Worm (Caenorhabditis elegans) whole organism, mixed stage, embryonic: ENCODE data around the gene skn-1.

Experiments used
- M03D4.4 ChIP-seq: sonication (generic microtip); optimal IDR thresholded peaks from 2 replicates; lab custom pipeline; 2017; ENCODE audit warnings: mild to moderate bottlenecking, missing genetic modification characterization, missing compliant biosample characterization
- blmp-1 ChIP-seq: fragments of 150-350 bp; optimal IDR thresholded peaks from 2 replicates; lab custom pipeline; 2014; ENCODE audit warnings: missing biosample characterization, missing genetic modification characterization
- ceh-39 ChIP-seq: fragments of 150-350 bp; optimal IDR thresholded peaks from 2 replicates; lab custom pipeline; 2014; ENCODE audit warnings: missing biosample characterization, missing genetic modification characterization
- ceh-43 ChIP-seq: fragments of 200-800 bp; sonication (Bioruptor generic); optimal IDR thresholded peaks from 2 replicates; lab custom pipeline; 2018; ENCODE audit warnings: mild to moderate bottlenecking, missing genetic modification characterization, moderate library complexity, missing compliant biosample characterization
- ces-1 ChIP-seq: fragments of 150-350 bp; optimal IDR thresholded peaks from 2 replicates; lab custom pipeline; 2014; ENCODE audit warnings: missing biosample characterization, missing genetic modification reagents, missing genetic modification characterization
- cnd-1 ChIP-seq: fragments of 200-800 bp; sonication (Bioruptor generic); optimal IDR thresholded peaks from 2 replicates; lab custom pipeline; 2018; ENCODE audit warnings: mild to moderate bottlenecking, missing genetic modification characterization, missing compliant biosample characterization
- drap-1 ChIP-seq: fragments of 200-800 bp; sonication (Bioruptor generic); optimal IDR thresholded peaks from 3 replicates; lab custom pipeline; 2018; ENCODE audit warnings: mild to moderate bottlenecking, missing genetic modification characterization, missing compliant biosample characterization
- elt-1 ChIP-seq: sonication (generic microtip); optimal IDR thresholded peaks from 2 replicates; lab custom pipeline; 2017; ENCODE audit warnings: missing genetic modification characterization, mild to moderate bottlenecking, missing compliant biosample characterization, antibody characterized with exemption, moderate library complexity, borderline replicate concordance; ENCODE audit not compliant: insufficient read depth
- elt-3 ChIP-seq: fragments of 150-350 bp; optimal IDR thresholded peaks from 2 replicates; lab custom pipeline; 2014; ENCODE audit warnings: missing biosample characterization, missing genetic modification characterization
- flh-1 ChIP-seq: fragments of 200-800 bp; sonication (Bioruptor generic); optimal IDR thresholded peaks from 2 replicates; lab custom pipeline; 2018; ENCODE audit warnings: mild to moderate bottlenecking, missing genetic modification characterization, moderate library complexity, missing compliant biosample characterization
- lin-13 ChIP-seq: fragments of 150-350 bp; optimal IDR thresholded peaks from 2 replicates; lab custom pipeline; 2014; ENCODE audit warnings: missing biosample characterization, missing genetic modification characterization
- lin-32 ChIP-seq: fragments of 200-800 bp; sonication (Bioruptor generic); optimal IDR thresholded peaks from 2 replicates; lab custom pipeline; 2018; ENCODE audit warnings: mild to moderate bottlenecking, missing genetic modification characterization, missing compliant biosample characterization
- lsy-2 ChIP-seq: fragments of 150-350 bp; optimal IDR thresholded peaks from 2 replicates; lab custom pipeline; 2014; ENCODE audit warnings: missing biosample characterization, missing genetic modification characterization
- mab-5 ChIP-seq: fragments of 150-350 bp; optimal IDR thresholded peaks from 2 replicates; lab custom pipeline; 2014; ENCODE audit warnings: missing biosample characterization, missing genetic modification characterization
- mep-1 ChIP-seq: fragments of 150-350 bp; optimal IDR thresholded peaks from 2 replicates; lab custom pipeline; 2017; ENCODE audit warnings: missing biosample characterization, missing genetic modification reagents, missing genetic modification characterization, inconsistent platforms
- mls-2 ChIP-seq: sonication (generic microtip); optimal IDR thresholded peaks from 2 replicates; lab custom pipeline; 2016; ENCODE audit warnings: mild to moderate bottlenecking, missing genetic modification characterization, moderate library complexity, missing compliant biosample characterization
- nhr-12 ChIP-seq: fragments of 150-350 bp; optimal IDR thresholded peaks from 2 replicates; lab custom pipeline; 2014; ENCODE audit warnings: missing biosample characterization, missing genetic modification characterization
- nhr-2 ChIP-seq: fragments of 150-350 bp; optimal IDR thresholded peaks from 2 replicates; lab custom pipeline; 2014; ENCODE audit warnings: missing biosample characterization, missing genetic modification characterization
- nhr-237 ChIP-seq: fragments of 150-350 bp; optimal IDR thresholded peaks from 2 replicates; lab custom pipeline; 2014; ENCODE audit warnings: missing biosample characterization, missing genetic modification characterization
- pha-4 ChIP-seq: fragments of 150-350 bp; optimal IDR thresholded peaks from 2 replicates; lab custom pipeline; 2018; ENCODE audit warnings: missing biosample characterization, missing genetic modification reagents, missing genetic modification characterization
- sem-2 ChIP-seq: fragments of 200-800 bp; sonication (Bioruptor generic); optimal IDR thresholded peaks from 2 replicates; lab custom pipeline; 2018; ENCODE audit warnings: mild to moderate bottlenecking, missing genetic modification characterization, missing compliant biosample characterization
- snpc-4 ChIP-seq: fragments of 150-350 bp; optimal IDR thresholded peaks from 2 replicates; lab custom pipeline; 2014; ENCODE audit warnings: missing biosample characterization, missing genetic modification characterization
- sptf-1 ChIP-seq: sonication (generic microtip); optimal IDR thresholded peaks from 2 replicates; lab custom pipeline; 2017; ENCODE audit warnings: mild to moderate bottlenecking, missing genetic modification characterization, moderate library complexity, missing compliant biosample characterization
- tbx-8 ChIP-seq: fragments of 200-800 bp; sonication (Bioruptor generic); optimal IDR thresholded peaks from 2 replicates; lab custom pipeline; 2018; ENCODE audit warnings: mild to moderate bottlenecking, missing genetic modification characterization, moderate library complexity, missing compliant biosample characterization
- unc-120 ChIP-seq: sonication (generic microtip); optimal IDR thresholded peaks from 2 replicates; lab custom pipeline; 2017; ENCODE audit warnings: missing genetic modification characterization, missing compliant biosample characterization; ENCODE audit not compliant: poor library complexity, severe bottlenecking
- unc-39 ChIP-seq: fragments of 150-350 bp; optimal IDR thresholded peaks from 2 replicates; lab custom pipeline; 2014; ENCODE audit warnings: missing biosample characterization, missing genetic modification characterization
- unc-62 ChIP-seq: fragments of 150-350 bp; optimal IDR thresholded peaks from 2 replicates; lab custom pipeline; 2014; ENCODE audit warnings: missing biosample characterization, missing genetic modification reagents, missing genetic modification characterization
- zip-8 ChIP-seq: fragments of 150-350 bp; optimal IDR thresholded peaks from 2 replicates; lab custom pipeline; 2014; ENCODE audit warnings: missing biosample characterization, missing genetic modification characterization

skn-1 gene

ce11 chrIV:5631628-5632027 is 28.6 kb downstream of the skn-1 start, which contains the start of gene ttbk-8.2:
Gene ttbk-8.2, plus strand, starts transcription at chrIV:5631928.
- TF ChIP-seq flh-1 (GFP tag; lab: Kevin White, UChicago): no peak

- TF ChIP-seq lsy-2 (tag; lab: Kevin White, UChicago) (no peak), unc-62 (no peak), sptf-1 (tag; lab: Kevin White, UChicago) (no peak), unc-39 (tag; lab: Kevin White, UChicago) (no peak), zip-8 (tag; lab: Kevin White, UChicago) (no peak)
- TF ChIP-seq, all 35 proteins: peak for 0
Measured at ce11 chrIV:5630156-5630555, 30.0 kb downstream of the skn-1 start, which contains the start of gene srd-12. Gene srd-12, minus strand, starts transcription at chrIV:5630256.

- TF ChIP-seq ces-1 (no peak), M03D4.4 (tag; lab: Kevin White, UChicago) (no peak), pha-4 (tag; lab: Kevin White, UChicago) (no peak), ceh-43 (GFP tag; lab: Kevin White, UChicago) (no peak), nhr-237 (tag; lab: Kevin White, UChicago) (no peak), mls-2 (no peak), lin-32 (GFP tag; lab: Kevin White, UChicago) (no peak), sem-2 (GFP tag; lab: Kevin White, UChicago) (no peak), zip-8 (tag; lab: Kevin White, UChicago) (no peak), nhr-12 (tag; lab: Kevin White, UChicago) (no peak), flh-1 (GFP tag; lab: Kevin White, UChicago) (no peak), sptf-1 (tag; lab: Kevin White, UChicago) (no peak), nhr-2 (tag; lab: Kevin White, UChicago) (no peak), elt-3 (tag; lab: Kevin White, UChicago) (no peak)
Measured at ce11 chrIV:5627056-5627455, 33.1 kb downstream of the skn-1 start, which contains the start of gene srsx-14. Gene srsx-14, minus strand, starts transcription at chrIV:5627156.

ce11 chrIV:5623718-5624117 is 36.5 kb downstream of the skn-1 start, which contains the start of gene srsx-15:
Gene srsx-15, minus strand, starts transcription at chrIV:5623818.
- no peak for TF ChIP-seq cnd-1 (tag; lab: Kevin White, UChicago)
- TF ChIP-seq elt-1 (tag; lab: Kevin White, UChicago): no peak
- TF ChIP-seq M03D4.4 (tag; lab: Kevin White, UChicago): no peak
- TF ChIP-seq lin-13: no peak
- TF ChIP-seq mab-5 (tag; lab: Kevin White, UChicago): no peak
- TF ChIP-seq sptf-1 (tag; lab: Kevin White, UChicago): no peak
- TF ChIP-seq drap-1 (GFP tag; lab: Kevin White, UChicago): no peak
- TF ChIP-seq tbx-8 (GFP tag; lab: Kevin White, UChicago): no peak
- no peak for TF ChIP-seq snpc-4
- TF ChIP-seq ceh-43 (GFP tag; lab: Kevin White, UChicago): no peak
- no peak for TF ChIP-seq nhr-12 (tag; lab: Kevin White, UChicago)
- no peak for TF ChIP-seq lin-32 (GFP tag; lab: Kevin White, UChicago)
- no peak for TF ChIP-seq mep-1 (tag; lab: Kevin White, UChicago)
- TF ChIP-seq ceh-39 (tag; lab: Kevin White, UChicago): no peak
- TF ChIP-seq zip-8 (tag; lab: Kevin White, UChicago): no peak
- TF ChIP-seq sem-2 (GFP tag; lab: Kevin White, UChicago): no peak
- TF ChIP-seq nhr-237 (tag; lab: Kevin White, UChicago): no peak
- TF ChIP-seq, all 35 proteins: peak for 0

ce11 chrIV:5619643-5620042 is 40.5 kb downstream of the skn-1 start, which contains the start of gene srsx-16:
Gene srsx-16, minus strand, starts transcription at chrIV:5619743.
- TF ChIP-seq lin-32 (GFP tag; lab: Kevin White, UChicago) (no peak), unc-120 (tag; lab: Kevin White, UChicago) (no peak)

ce11 chrIV:5614558-5615026 is 45.6 kb downstream of the skn-1 start, which contains the start of gene C39H7.4:
Gene C39H7.4, minus strand, starts transcription at chrIV:5614608.
- no peak for TF ChIP-seq ces-1
- TF ChIP-seq blmp-1 (tag; lab: Kevin White, UChicago): no peak
